Worm (Caenorhabditis elegans) whole organism, L2 larva: Measurements from ENCODE around the gene F59D6.1.

Experiments used
- lsy-2 ChIP-seq, 2 experiments: fragments of 150-350 bp in 1 of 2; sonication (generic microtip) in 1 of 2; optimal IDR thresholded peaks; 2 replicates each; lab custom pipeline; 2014 to 2017; ENCODE audit warnings: missing biosample characterization in 2 of 2, missing genetic modification characterization in 2 of 2
- mdl-1 ChIP-seq, 2 experiments: fragments of 150-350 bp in 1 of 2; sonication (generic microtip) in 1 of 2; optimal IDR thresholded peaks; 2 replicates each; lab custom pipeline; 2017; ENCODE audit warnings: missing biosample characterization in 2 of 2, missing genetic modification characterization in 2 of 2
- nhr-11 ChIP-seq: fragments of 150-350 bp; optimal IDR thresholded peaks from 2 replicates; lab custom pipeline; 2014; ENCODE audit warnings: missing biosample characterization, missing genetic modification characterization
- nhr-12 ChIP-seq: fragments of 150-350 bp; optimal IDR thresholded peaks from 2 replicates; lab custom pipeline; 2014; ENCODE audit warnings: missing biosample characterization, missing genetic modification characterization
- unc-62 ChIP-seq: fragments of 150-350 bp; optimal IDR thresholded peaks from 2 replicates; lab custom pipeline; 2014; ENCODE audit warnings: missing biosample characterization, missing genetic modification reagents, missing genetic modification characterization

- TF ChIP-seq nhr-11 (tag; lab: Kevin White, UChicago): no peak
- no peak for TF ChIP-seq mdl-1 (tag; optimal IDR thresholded peaks at IDR 0.05; lab: Kevin White, UChicago)
- TF ChIP-seq lsy-2 (tag; optimal IDR thresholded peaks at IDR 0.05; lab: Kevin White, UChicago): no peak
- no peak for TF ChIP-seq nhr-12 (tag; lab: Kevin White, UChicago)
- no peak for TF ChIP-seq unc-62 (GFP tag; lab: Kevin White, UChicago)
Observed at ce11 chrV:3058996-3059395, 14.1 kb downstream of the F59D6.1 start, which contains the start of gene str-244.
